Worm (Caenorhabditis elegans): ENCODE measurements around the gene rsef-1.

The rsef-1 gene

DNA sequence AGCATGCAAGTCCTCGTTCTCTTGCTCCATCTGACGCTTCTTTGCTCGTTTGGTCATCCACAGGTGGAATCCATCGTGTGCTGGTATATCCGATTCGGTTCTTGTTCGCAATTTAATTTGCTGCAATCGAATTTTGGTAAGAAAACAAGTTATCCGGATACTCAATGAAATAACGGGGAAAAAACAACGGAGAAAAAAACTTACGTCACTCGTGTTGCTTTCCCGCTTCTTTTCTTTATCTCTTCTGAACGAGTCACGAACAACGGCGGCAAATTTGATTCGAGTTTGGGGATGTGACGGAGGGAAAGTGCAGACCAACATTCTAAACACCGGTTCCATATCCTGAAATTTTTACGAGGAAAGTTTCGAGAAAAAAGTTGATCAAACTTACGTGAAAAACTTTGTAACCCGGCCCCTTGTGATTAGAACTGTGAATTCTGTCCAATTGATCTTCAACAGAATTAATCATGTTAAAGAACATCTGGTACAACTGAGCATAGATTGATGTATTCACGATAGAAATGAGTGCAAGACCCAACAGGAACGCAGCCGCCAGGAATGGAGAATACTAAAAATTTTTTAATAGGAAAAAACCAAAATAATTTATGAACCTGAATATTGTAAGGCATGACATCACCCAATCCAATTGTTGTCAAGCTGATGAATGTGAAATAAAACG lies 7.7 kb downstream of the rsef-1 start:
- TF ChIP-seq cebp-1 (GFP tag; IDR thresholded peaks at IDR 0.05): no peak
- TF ChIP-seq cebp-1 (tag; optimal IDR thresholded peaks at IDR 0.05): no peak
- no peak for TF ChIP-seq unc-130 (GFP tag; optimal IDR thresholded peaks at IDR 0.05)
- no peak for TF ChIP-seq zim-3 (tag; optimal IDR thresholded peaks at IDR 0.05)
- TF ChIP-seq die-1 (tag; optimal IDR thresholded peaks at IDR 0.05): no peak
- no peak for TF ChIP-seq egl-18 (GFP tag; IDR thresholded peaks at IDR 0.05)
- TF ChIP-seq sptf-2 (GFP tag; optimal IDR thresholded peaks at IDR 0.05): no peak
- TF ChIP-seq Y56A3A.18 (GFP tag; IDR thresholded peaks at IDR 0.05): no peak

DNA sequence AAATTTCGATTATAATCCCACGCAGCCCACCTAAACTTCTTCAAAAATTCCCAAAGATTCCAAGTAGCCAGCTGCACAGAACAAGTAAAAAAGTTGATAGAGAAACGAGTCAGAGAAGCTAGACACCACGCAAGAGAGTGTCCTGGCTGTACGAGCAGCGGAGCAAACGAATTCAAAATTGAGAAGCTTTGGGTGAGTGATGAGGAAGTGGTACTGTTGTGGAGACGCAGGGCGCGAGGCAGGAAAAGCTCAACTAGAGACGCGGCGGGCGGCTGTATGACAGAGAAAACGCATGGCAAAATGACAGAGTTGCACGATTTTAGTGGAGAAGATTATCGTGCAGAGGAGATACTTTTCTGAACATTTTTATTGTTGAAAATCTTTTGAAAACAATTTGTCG lies 10.0 kb downstream of the rsef-1 start:
- TF ChIP-seq hmg-1.2 (GFP tag; IDR thresholded peaks at IDR 0.05) (peak; percentile 82; the same call in 1 of the 2 replicates), cebp-1 (GFP tag; IDR thresholded peaks at IDR 0.05) (no peak), cebp-1 (tag; optimal IDR thresholded peaks at IDR 0.05) (peak; percentile 39), snpc-1.3 (tag; optimal IDR thresholded peaks at IDR 0.05; ENCODE audit: insufficient read depth) (no peak), K12H6.12 (tag; optimal IDR thresholded peaks at IDR 0.05) (peak; percentile 50), lin-40 (tag; optimal IDR thresholded peaks at IDR 0.05) (peak; percentile 29), zfh-2 (GFP tag; conservative IDR thresholded peaks at IDR 0.05) (peak; percentile 81), dox-1 (GFP tag; IDR thresholded peaks at IDR 0.05) (peak; percentile 66; the same call in 1 of the 2 replicates), nhr-179 (tag; optimal IDR thresholded peaks at IDR 0.05) (no peak), nhr-80 (tag; optimal IDR thresholded peaks at IDR 0.05) (peak; percentile 67)

DNA sequence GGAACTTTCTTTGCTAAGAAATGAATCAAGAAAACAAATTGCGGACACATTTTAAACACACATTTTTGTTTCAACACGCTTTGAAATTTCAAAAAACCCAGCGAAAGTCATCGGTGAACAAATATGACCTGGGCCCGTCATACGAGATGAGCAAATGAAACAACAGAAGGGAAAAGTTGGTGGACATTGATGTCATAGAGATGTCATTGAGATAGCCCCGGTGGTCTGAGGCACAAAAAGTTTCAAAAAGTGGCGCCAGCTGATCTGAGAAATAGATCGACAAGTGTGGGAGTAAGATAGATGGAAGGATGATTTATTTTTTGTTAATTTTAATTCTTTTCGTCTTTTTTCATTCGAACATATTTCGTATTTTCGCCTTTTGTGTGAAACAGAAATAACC lies 10.5 kb downstream of the rsef-1 start:
- TF ChIP-seq Y95B8A.8 (GFP tag; IDR thresholded peaks at IDR 0.05): no peak
- no peak for TF ChIP-seq pha-4 (tag; optimal IDR thresholded peaks at IDR 0.05)
- TF ChIP-seq cebp-1 (GFP tag; IDR thresholded peaks at IDR 0.05): no peak
- TF ChIP-seq cebp-1 (tag; optimal IDR thresholded peaks at IDR 0.05): no peak
- no peak for TF ChIP-seq tbp1 (GFP tag; optimal IDR thresholded peaks at IDR 0.05)
- no peak for TF ChIP-seq ekl-4 (GFP tag; IDR thresholded peaks at IDR 0.05)
- TF ChIP-seq C06A6.2 (GFP tag; conservative IDR thresholded peaks at IDR 0.05): no peak
- TF ChIP-seq aptf-2 (GFP tag; conservative IDR thresholded peaks at IDR 0.05): no peak
- no peak for TF ChIP-seq F57C9.4 (tag; optimal IDR thresholded peaks at IDR 0.05)

DNA sequence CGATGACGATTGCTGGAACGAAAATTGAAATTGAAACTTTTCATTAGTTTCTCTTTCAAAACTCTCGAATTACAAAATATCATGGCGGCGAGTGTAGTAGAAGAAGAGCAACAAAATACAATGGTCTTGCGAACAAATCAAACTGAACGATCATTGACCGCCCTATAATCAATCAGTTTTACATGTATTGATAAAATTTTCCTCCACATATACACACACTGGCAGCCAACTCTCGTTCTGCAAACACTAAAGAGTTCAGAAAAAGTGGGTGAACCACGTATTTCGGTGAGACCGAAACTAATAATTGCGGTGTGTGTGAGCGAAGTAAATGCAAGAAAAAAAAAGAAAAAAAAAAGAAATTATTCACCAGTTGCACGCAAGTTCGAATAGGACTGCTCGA lies 12.0 kb downstream of the rsef-1 start:
- TF ChIP-seq dox-1 (GFP tag; IDR thresholded peaks at IDR 0.05) (0 out of 2 replicates have a peak, but pooled peaks have one; percentile 30), repo-1 (tag; optimal IDR thresholded peaks at IDR 0.05) (no peak), nhr-80 (tag; optimal IDR thresholded peaks at IDR 0.05) (peak; percentile 53), T26A5.8 (tag; optimal IDR thresholded peaks at IDR 0.05) (no peak)

DNA sequence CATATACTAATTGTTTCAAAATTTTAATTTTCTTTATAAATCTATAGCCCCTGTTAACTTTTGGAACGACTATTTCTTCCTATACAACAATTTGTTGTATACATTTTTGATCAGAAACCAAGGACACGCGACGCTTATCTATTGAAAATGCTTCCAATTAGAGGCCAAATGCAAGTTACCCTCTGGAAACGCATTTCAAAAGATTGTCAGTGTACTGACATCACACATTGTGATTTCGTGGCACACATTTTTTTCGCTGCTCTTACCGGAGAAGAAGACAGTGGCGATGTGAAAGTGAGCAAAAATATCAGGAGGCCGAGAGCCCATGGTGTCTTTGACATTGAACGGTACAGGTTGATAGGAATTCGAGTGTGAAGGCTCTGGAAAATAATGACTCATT lies 13.7 kb downstream of the rsef-1 start, which contains the start of gene cnnm-3:
Gene cnnm-3 (minus strand): TSS at position 382 of the 400 bp plus-strand sequence.
- no peak for TF ChIP-seq ztf-18 (tag; optimal IDR thresholded peaks at IDR 0.05)
- no peak for TF ChIP-seq hmg-20 (GFP tag; IDR thresholded peaks at IDR 0.05)
- TF ChIP-seq ceh-79 (tag; optimal IDR thresholded peaks at IDR 0.05): no peak
- no peak for TF ChIP-seq ztf-28 (GFP tag; IDR thresholded peaks at IDR 0.05)
- TF ChIP-seq repo-1 (tag; optimal IDR thresholded peaks at IDR 0.05): no peak
- no peak for TF ChIP-seq ZK185.1 (tag; optimal IDR thresholded peaks at IDR 0.05; ENCODE audit: poor library complexity, severe bottlenecking)
- TF ChIP-seq attf-5 (GFP tag; optimal IDR thresholded peaks at IDR 0.05): no peak
- TF ChIP-seq let-607 (tag; optimal IDR thresholded peaks at IDR 0.05): peak in 1 of 2 experiments; percentile 2
- no peak for TF ChIP-seq lag-1 (GFP tag; IDR thresholded peaks at IDR 0.05)
- peak; percentile 67 for TF ChIP-seq nhr-80 (tag; optimal IDR thresholded peaks at IDR 0.05)
- TF ChIP-seq F52B5.7 (tag; optimal IDR thresholded peaks at IDR 0.05): no peak
- TF ChIP-seq mcd-1 (GFP tag; IDR thresholded peaks at IDR 0.05): no peak
- no peak for TF ChIP-seq F22D6.2 (tag; optimal IDR thresholded peaks at IDR 0.05)
- TF ChIP-seq sdz-38 (tag; optimal IDR thresholded peaks at IDR 0.05): no peak
- TF ChIP-seq aptf-2 (GFP tag; conservative IDR thresholded peaks at IDR 0.05): no peak
- no peak for TF ChIP-seq Y53F4B.3 (GFP tag; IDR thresholded peaks at IDR 0.05)

Measured in whole organism, young adult.